Fruit fly (Drosophila melanogaster): Measurements from ENCODE around the gene mRpS9.

DNA sequence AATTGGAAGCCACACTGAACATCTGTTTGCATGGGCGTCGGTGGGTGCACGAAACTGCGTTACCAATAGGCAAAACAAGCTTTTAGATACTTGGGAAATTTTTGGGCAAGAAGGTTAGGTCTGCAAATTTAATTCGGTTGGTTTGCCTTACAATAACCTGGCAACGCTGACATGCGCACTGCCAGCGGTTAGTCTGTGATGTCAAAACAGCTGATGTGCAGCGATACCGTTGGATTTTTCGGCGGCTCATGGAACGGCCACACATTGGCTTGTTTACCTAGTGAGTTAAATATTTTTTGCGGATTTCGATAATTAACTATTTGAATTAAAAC, 15.6 kb downstream of the mRpS9 start, which contains the start of gene ArgRS-m:
- no peak for TF ChIP-seq Gug (GFP tag; IDR thresholded peaks at IDR 0.05)
- peak in 1 of 2 experiments; percentile 34 for TF ChIP-seq ss (GFP tag; optimal IDR thresholded peaks at IDR 0.05)
- TF ChIP-seq Ets21C (GFP tag; optimal IDR thresholded peaks at IDR 0.05) = peak; percentile 41
- TF ChIP-seq CG15336 (GFP tag; IDR thresholded peaks at IDR 0.05) = peak; percentile 74
- peak; percentile 63 for TF ChIP-seq CG7368 (GFP tag; optimal IDR thresholded peaks at IDR 0.05)
- TF ChIP-seq CG8319 (GFP tag; optimal IDR thresholded peaks at IDR 0.05) = peak; percentile 41
- TF ChIP-seq Hr39 (GFP tag; optimal IDR thresholded peaks at IDR 0.05) = peak; percentile 75
- TF ChIP-seq CG6854 (GFP tag; optimal IDR thresholded peaks at IDR 0.05) = no peak
- TF ChIP-seq CG3919 (GFP tag; optimal IDR thresholded peaks at IDR 0.05) = peak; percentile 61
- no peak for TF ChIP-seq CG16779 (tag; optimal IDR thresholded peaks at IDR 0.05)
- peak; percentile 19 for TF ChIP-seq CG1621 (tag; optimal IDR thresholded peaks at IDR 0.05)
- peak; percentile 73 for TF ChIP-seq esn (GFP tag; optimal IDR thresholded peaks at IDR 0.05)
- peak; percentile 53 for TF ChIP-seq CG34406 (GFP tag; optimal IDR thresholded peaks at IDR 0.05)
- TF ChIP-seq Met (GFP tag; optimal IDR thresholded peaks at IDR 0.05) = peak; percentile 67
